Worm (Caenorhabditis elegans) whole organism, late embryonic: ENCODE results near the gene map-1.

ENCODE experiments used
- C38D4.7 ChIP-seq: fragments of 200-800 bp; sonication (Bioruptor generic); optimal IDR thresholded peaks from 2 replicates; lab custom pipeline; 2018; ENCODE audit warnings: mild to moderate bottlenecking, missing genetic modification characterization, moderate library complexity, missing compliant biosample characterization
- F13H6.1 ChIP-seq: sonication (generic microtip); optimal IDR thresholded peaks from 2 replicates; lab custom pipeline; 2016; ENCODE audit warnings: missing genetic modification characterization, missing compliant biosample characterization
- K09A11.1 ChIP-seq: sonication (generic microtip); optimal IDR thresholded peaks from 2 replicates; lab custom pipeline; 2017; ENCODE audit warnings: antibody characterized with exemption, mild to moderate bottlenecking, missing genetic modification characterization, missing compliant biosample characterization; ENCODE audit not compliant: insufficient read depth
- ahr-1 ChIP-seq: sonication (generic microtip); optimal IDR thresholded peaks from 2 replicates; lab custom pipeline; 2016; ENCODE audit warnings: missing genetic modification characterization, missing compliant biosample characterization
- ama-1 ChIP-seq: fragments of 150-350 bp; optimal IDR thresholded peaks from 2 replicates; lab custom pipeline; 2014
- ceh-14 ChIP-seq: sonication (generic microtip); optimal IDR thresholded peaks from 2 replicates; lab custom pipeline; 2016; ENCODE audit warnings: missing genotype, missing genetic modification characterization, missing compliant biosample characterization
- ceh-19 ChIP-seq: fragments of 200-800 bp; sonication (Bioruptor generic); optimal IDR thresholded peaks from 2 replicates; lab custom pipeline; 2018; ENCODE audit warnings: mild to moderate bottlenecking, missing genetic modification characterization, missing compliant biosample characterization
- ceh-24 ChIP-seq: sonication (generic microtip); optimal IDR thresholded peaks from 2 replicates; lab custom pipeline; 2016; ENCODE audit warnings: mild to moderate bottlenecking, missing genetic modification characterization, missing compliant biosample characterization
- ceh-31 ChIP-seq: sonication (generic microtip); optimal IDR thresholded peaks from 2 replicates; lab custom pipeline; 2016; ENCODE audit warnings: missing genetic modification characterization, missing compliant biosample characterization
- ceh-45 ChIP-seq: fragments of 200-800 bp; sonication (Bioruptor generic); IDR thresholded peaks from 2 replicates; pipeline ENCODE4 v1.3.6; 2022; ENCODE audit warnings: missing genetic modification reagents, missing genetic modification characterization, missing compliant biosample characterization
- che-1 ChIP-seq: sonication (generic microtip); optimal IDR thresholded peaks from 2 replicates; lab custom pipeline; 2016; ENCODE audit warnings: mild to moderate bottlenecking, missing genetic modification characterization, missing compliant biosample characterization
- dve-1 ChIP-seq: sonication (generic microtip); optimal IDR thresholded peaks from 2 replicates; lab custom pipeline; 2017; ENCODE audit warnings: antibody characterized with exemption, mild to moderate bottlenecking, missing genetic modification characterization, missing compliant biosample characterization
- elt-2 ChIP-seq: sonication (generic microtip); optimal IDR thresholded peaks from 2 replicates; lab custom pipeline; 2016; ENCODE audit warnings: missing genetic modification reagents, missing genetic modification characterization, missing compliant biosample characterization
- elt-4 ChIP-seq: sonication (generic microtip); optimal IDR thresholded peaks from 2 replicates; lab custom pipeline; 2016; ENCODE audit warnings: missing genetic modification characterization, missing compliant biosample characterization
- fax-1 ChIP-seq: sonication (generic microtip); optimal IDR thresholded peaks from 2 replicates; lab custom pipeline; 2016; ENCODE audit warnings: missing genotype, missing genetic modification characterization, missing compliant biosample characterization
- fkh-6 ChIP-seq: sonication (generic microtip); optimal IDR thresholded peaks from 2 replicates; lab custom pipeline; 2016; ENCODE audit warnings: missing genetic modification characterization, missing compliant biosample characterization
- hlh-30 ChIP-seq: sonication (generic microtip); optimal IDR thresholded peaks from 2 replicates; lab custom pipeline; 2017; ENCODE audit warnings: antibody characterized with exemption, missing genetic modification characterization, missing compliant biosample characterization; ENCODE audit not compliant: insufficient read depth
- lim-6 ChIP-seq: sonication (generic microtip); optimal IDR thresholded peaks from 2 replicates; lab custom pipeline; 2016; ENCODE audit warnings: missing genetic modification characterization, missing compliant biosample characterization
- madf-2 ChIP-seq: sonication (generic microtip); optimal IDR thresholded peaks from 2 replicates; lab custom pipeline; 2017; ENCODE audit warnings: missing genetic modification characterization, missing compliant biosample characterization
- nfya-1 ChIP-seq: sonication (generic microtip); optimal IDR thresholded peaks from 2 replicates; lab custom pipeline; 2017; ENCODE audit warnings: missing genetic modification characterization, mild to moderate bottlenecking, missing compliant biosample characterization, antibody characterized with exemption, moderate library complexity
- npax-4 ChIP-seq: sonication (generic microtip); optimal IDR thresholded peaks from 2 replicates; lab custom pipeline; 2016; ENCODE audit warnings: missing genetic modification characterization, missing compliant biosample characterization
- pax-1 ChIP-seq: fragments of 150-350 bp; optimal IDR thresholded peaks from 2 replicates; lab custom pipeline; 2014; ENCODE audit warnings: missing biosample characterization, missing genetic modification characterization
- pqm-1 ChIP-seq: sonication (generic microtip); optimal IDR thresholded peaks from 2 replicates; lab custom pipeline; 2016; ENCODE audit warnings: missing genetic modification characterization, missing compliant biosample characterization
- ref-2 ChIP-seq: sonication (generic microtip); optimal IDR thresholded peaks from 2 replicates; lab custom pipeline; 2016; ENCODE audit warnings: missing genetic modification characterization, missing compliant biosample characterization
- rnt-1 ChIP-seq: sonication (generic microtip); optimal IDR thresholded peaks from 2 replicates; lab custom pipeline; 2016; ENCODE audit warnings: missing genetic modification characterization, missing compliant biosample characterization
- sdc-2 ChIP-seq: sonication (generic microtip); optimal IDR thresholded peaks from 2 replicates; lab custom pipeline; 2016; ENCODE audit warnings: missing genotype, missing genetic modification characterization, missing compliant biosample characterization
- sox-2 ChIP-seq: fragments of 200-800 bp; sonication (Bioruptor generic); IDR thresholded peaks from 2 replicates; pipeline ENCODE4 v1.3.6; 2022; ENCODE audit warnings: missing genetic modification reagents, missing genetic modification characterization, missing compliant biosample characterization
- ttx-3 ChIP-seq: sonication (generic microtip); optimal IDR thresholded peaks from 2 replicates; lab custom pipeline; 2016; ENCODE audit warnings: missing genetic modification reagents, missing genetic modification characterization, missing compliant biosample characterization
- unc-3 ChIP-seq, 2 experiments: fragments of 200-800 bp in 1 of 2; sonication (Bioruptor generic) in 1 of 2; sonication (generic microtip) in 1 of 2; conservative IDR thresholded peaks in 1 of 2; optimal IDR thresholded peaks in 1 of 2; 2 replicates each; pipeline versions ENCODE4 v1.3.6 to Lab custom; 2016 to 2022; ENCODE audit warnings: missing compliant biosample characterization in 2 of 2, missing genetic modification characterization in 2 of 2, missing genetic modification reagents in 1 of 2
- zip-5 ChIP-seq: sonication (generic microtip); optimal IDR thresholded peaks from 2 replicates; lab custom pipeline; 2016; ENCODE audit warnings: missing genetic modification characterization, missing compliant biosample characterization
- ztf-16 ChIP-seq: sonication (generic microtip); optimal IDR thresholded peaks from 2 replicates; lab custom pipeline; 2017; ENCODE audit warnings: missing genetic modification characterization, missing compliant biosample characterization

The map-1 gene

ce11 chrIV:3722690-3723089 is 36.0 kb upstream of the map-1 start, which contains the start of gene Y37E11AM.4:
Y37E11AM.4 (minus strand) TSS chrIV:3722790.
- TF ChIP-seq ceh-19 (GFP tag; lab: Kevin White, UChicago) (no peak), che-1 (no peak), dve-1 (tag; lab: Kevin White, UChicago) (no peak), ref-2 (no peak), ama-1 (lab: Kevin White, UChicago) (no peak), elt-2 (tag; lab: Kevin White, UChicago) (no peak), sox-2 (GFP tag; lab: Robert Waterston, UW) (no peak), ceh-45 (no peak), nfya-1 (tag; lab: Kevin White, UChicago) (no peak), npax-4 (no peak), hlh-30 (tag; lab: Kevin White, UChicago) (no peak), ttx-3 (tag; lab: Kevin White, UChicago) (no peak), ceh-31 (tag; lab: Kevin White, UChicago) (no peak)

- TF ChIP-seq elt-2 (tag; lab: Kevin White, UChicago), result peak; percentile 52
- no peak for TF ChIP-seq fkh-6
- TF ChIP-seq K09A11.1 (tag; lab: Kevin White, UChicago), result no peak
- TF ChIP-seq sox-2 (GFP tag; lab: Robert Waterston, UW), result no peak
Measured at ce11 chrIV:3721973-3722372, 35.3 kb upstream of the map-1 start.

- no peak for TF ChIP-seq ceh-24 (tag; lab: Kevin White, UChicago)
Measured at ce11 chrIV:3720644-3721043, 34.0 kb upstream of the map-1 start.

- TF ChIP-seq F13H6.1 (tag; lab: Kevin White, UChicago) (no peak), unc-3 (GFP tag; conservative IDR thresholded peaks at IDR 0.05; lab: Robert Waterston, UW) (no peak), unc-3 (tag; optimal IDR thresholded peaks at IDR 0.05; lab: Kevin White, UChicago) (no peak), lim-6 (tag; lab: Kevin White, UChicago) (no peak), C38D4.7 (GFP tag; lab: Kevin White, UChicago) (no peak), rnt-1 (tag; lab: Kevin White, UChicago) (no peak), fax-1 (tag; lab: Kevin White, UChicago) (no peak), ahr-1 (tag; lab: Kevin White, UChicago) (no peak), ceh-14 (tag; lab: Kevin White, UChicago) (no peak), ttx-3 (tag; lab: Kevin White, UChicago) (no peak), ceh-24 (tag; lab: Kevin White, UChicago) (no peak), npax-4 (no peak)
Measured at ce11 chrIV:3719057-3719456, 32.4 kb upstream of the map-1 start, which contains the start of gene Y37E11AM.3. Y37E11AM.3 (minus strand) TSS chrIV:3719157.

DNA sequence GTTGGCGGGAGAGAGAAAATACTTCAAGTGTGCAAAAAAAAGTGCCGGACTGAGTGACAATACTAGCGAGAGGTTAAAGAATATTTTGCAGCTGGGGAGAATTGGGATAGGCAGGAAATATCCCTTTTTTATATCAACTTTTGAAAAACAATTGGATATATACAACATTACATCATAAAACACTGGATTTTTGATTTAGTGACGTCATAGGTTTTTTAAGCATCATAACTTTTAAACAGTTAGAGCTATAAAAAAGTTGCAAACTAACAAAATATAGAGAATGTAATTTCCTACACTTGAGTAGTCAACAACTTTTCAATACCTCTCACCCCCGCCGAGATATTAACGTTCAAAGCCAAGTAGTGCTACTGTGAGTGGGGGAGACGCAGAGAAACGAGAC is 24.1 kb upstream of the map-1 start:
- no peak for TF ChIP-seq C38D4.7 (GFP tag; lab: Kevin White, UChicago)
- no peak for TF ChIP-seq K09A11.1 (tag; lab: Kevin White, UChicago)

DNA sequence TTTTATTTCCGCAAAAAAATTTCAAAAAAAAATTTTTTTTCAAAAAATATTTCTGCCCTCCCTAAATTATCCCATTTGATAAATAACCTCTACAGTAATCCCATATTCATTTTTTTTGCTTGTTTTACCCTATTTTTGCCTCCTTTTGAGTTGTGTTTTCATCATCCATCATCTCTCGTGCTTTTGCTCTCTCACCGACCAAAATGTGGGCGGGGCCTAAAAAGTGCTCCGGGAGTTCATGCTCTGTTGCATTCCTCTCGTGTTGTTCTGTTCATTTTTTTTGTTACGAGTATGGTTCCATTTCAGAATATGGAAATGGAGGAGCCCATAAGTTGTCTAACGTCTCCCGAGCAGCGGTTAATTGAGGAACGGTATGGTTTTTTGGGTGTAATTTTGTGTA is 22.5 kb upstream of the map-1 start, which contains the start of gene Y37E11AL.1:
Y37E11AL.1 (plus strand) TSS at position 301 of the 400 bp plus-strand sequence.
- TF ChIP-seq madf-2 (tag; lab: Kevin White, UChicago) (no peak), zip-5 (tag; lab: Kevin White, UChicago) (no peak), elt-4 (tag; lab: Kevin White, UChicago) (no peak), pax-1 (tag; lab: Kevin White, UChicago) (no peak), sdc-2 (tag; lab: Kevin White, UChicago) (no peak), ztf-16 (tag; lab: Kevin White, UChicago) (no peak), pqm-1 (tag; lab: Kevin White, UChicago) (no peak)
